Worm (Caenorhabditis elegans): Measurements from ENCODE around the gene ZC239.3.
"Not testable (repeated sequence)": the region's sequence is repeated elsewhere in the genome, so short reads cannot be mapped to it uniquely, and the experiment has no call there.

The ZC239.3 gene

DNA sequence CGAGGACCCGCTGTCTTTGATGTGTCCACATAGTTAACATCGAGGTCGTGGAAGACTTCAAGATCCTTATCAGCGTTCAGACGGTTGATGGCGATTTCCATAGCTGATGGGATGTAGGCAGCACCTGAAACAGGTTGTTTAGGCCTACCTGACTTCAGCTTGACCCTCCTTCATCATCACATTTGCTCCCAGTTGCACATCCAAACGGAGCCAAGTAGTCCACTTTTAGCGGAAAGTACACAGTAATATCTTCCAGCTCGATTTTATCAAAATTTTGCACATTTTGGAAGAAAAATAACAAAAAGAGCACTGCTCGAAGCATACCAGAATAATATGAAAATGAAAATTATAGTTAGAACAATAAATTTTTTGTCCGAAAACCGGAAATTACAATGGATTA, 18.9 kb upstream of the ZC239.3 start, which contains the start of gene gcy-15:
Gene gcy-15 (minus strand): TSS at position 101 of the 400 bp plus-strand sequence.
- TF ChIP-seq aly-1 (tag; optimal IDR thresholded peaks at IDR 0.05) = no peak
- no peak for TF ChIP-seq ama-1 (optimal IDR thresholded peaks at IDR 0.05)
- TF ChIP-seq tbx-11 (GFP tag; IDR thresholded peaks at IDR 0.05) = no peak
- no peak for TF ChIP-seq scrt-1 (GFP tag; IDR thresholded peaks at IDR 0.05)
- TF ChIP-seq sea-1 (GFP tag; conservative IDR thresholded peaks at IDR 0.05) = no peak
- TF ChIP-seq flt-1 (GFP tag; IDR thresholded peaks at IDR 0.05) = no peak
- TF ChIP-seq ets-7 (tag; optimal IDR thresholded peaks at IDR 0.05) = no peak
- TF ChIP-seq hmbx-1 (tag; optimal IDR thresholded peaks at IDR 0.05) = no peak
- no peak for TF ChIP-seq F13C5.2 (tag; optimal IDR thresholded peaks at IDR 0.05)
- no peak for TF ChIP-seq hnd-1 (tag; optimal IDR thresholded peaks at IDR 0.05)
- TF ChIP-seq hmg-4 (GFP tag; optimal IDR thresholded peaks at IDR 0.05) = no peak
- no peak for TF ChIP-seq tbx-37 (GFP tag; conservative IDR thresholded peaks at IDR 0.05)

DNA sequence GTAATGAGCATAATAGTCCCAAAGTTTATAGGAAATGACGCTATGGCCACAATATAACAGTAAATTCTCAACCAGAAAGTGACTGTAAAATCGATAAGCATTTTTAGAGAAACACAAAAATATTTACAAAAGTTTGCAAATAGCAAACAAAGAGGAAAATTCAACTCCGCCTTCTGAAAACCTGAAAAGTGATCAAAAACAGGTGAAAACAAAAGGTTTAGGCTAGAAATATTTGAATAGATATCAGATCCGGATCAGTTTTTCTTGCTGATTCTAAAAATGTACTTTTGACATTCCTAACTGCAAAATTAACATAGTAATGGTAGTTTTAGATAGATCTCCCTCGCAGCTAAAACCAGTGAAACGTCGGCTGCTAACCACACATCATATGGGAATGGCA, 16.9 kb upstream of the ZC239.3 start, which contains the start of gene sri-51:
Gene sri-51 (minus strand): TSS at position 101 of the 400 bp plus-strand sequence.
- no peak for TF ChIP-seq F13C5.2 (tag; optimal IDR thresholded peaks at IDR 0.05)
- TF ChIP-seq scrt-1 (GFP tag; IDR thresholded peaks at IDR 0.05) = no peak
- TF ChIP-seq hmbx-1 (tag; optimal IDR thresholded peaks at IDR 0.05) = no peak
- no peak for TF ChIP-seq pes-1 (GFP tag; IDR thresholded peaks at IDR 0.05)
- TF ChIP-seq sea-1 (GFP tag; conservative IDR thresholded peaks at IDR 0.05) = no peak
- TF ChIP-seq ceh-36 (tag; optimal IDR thresholded peaks at IDR 0.05) = no peak
- TF ChIP-seq flt-1 (GFP tag; IDR thresholded peaks at IDR 0.05) = no peak
- TF ChIP-seq B0310.2 (tag; optimal IDR thresholded peaks at IDR 0.05) = no peak
- TF ChIP-seq hmg-4 (GFP tag; optimal IDR thresholded peaks at IDR 0.05) = no peak
- no peak for TF ChIP-seq aly-1 (tag; optimal IDR thresholded peaks at IDR 0.05)
- TF ChIP-seq hnd-1 (tag; optimal IDR thresholded peaks at IDR 0.05) = no peak
- no peak for TF ChIP-seq ets-7 (tag; optimal IDR thresholded peaks at IDR 0.05)
- TF ChIP-seq tra-4 (tag; optimal IDR thresholded peaks at IDR 0.05) = no peak
- TF ChIP-seq ceh-13 (GFP tag; optimal IDR thresholded peaks at IDR 0.05) = no peak
- TF ChIP-seq tbx-11 (GFP tag; IDR thresholded peaks at IDR 0.05) = no peak

DNA sequence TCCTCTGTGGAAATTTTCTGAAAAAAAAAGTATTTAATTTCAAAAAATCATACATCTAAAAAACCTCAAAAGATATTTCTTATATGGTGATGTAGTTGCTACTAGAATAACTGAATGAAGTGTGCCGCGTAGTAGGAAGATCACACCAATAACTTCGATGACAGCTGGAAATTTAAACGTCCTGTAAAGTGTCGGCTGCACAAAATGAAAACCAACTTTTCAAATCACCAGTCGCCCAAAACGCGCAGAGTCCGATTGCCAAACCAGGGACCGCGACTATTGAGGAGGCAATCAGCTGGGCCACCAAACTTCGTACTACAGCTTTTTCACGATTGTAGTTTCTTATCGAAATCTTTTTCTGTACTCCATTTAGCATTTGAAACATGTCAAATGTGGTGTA, 14.6 kb upstream of the ZC239.3 start, which contains the start of gene sri-48:
Gene sri-48 (minus strand): TSS at position 101 of the 400 bp plus-strand sequence.
- TF ChIP-seq scrt-1 (GFP tag; IDR thresholded peaks at IDR 0.05); ama-1 (optimal IDR thresholded peaks at IDR 0.05); hnd-1 (tag; optimal IDR thresholded peaks at IDR 0.05): not testable (repeated sequence)

DNA sequence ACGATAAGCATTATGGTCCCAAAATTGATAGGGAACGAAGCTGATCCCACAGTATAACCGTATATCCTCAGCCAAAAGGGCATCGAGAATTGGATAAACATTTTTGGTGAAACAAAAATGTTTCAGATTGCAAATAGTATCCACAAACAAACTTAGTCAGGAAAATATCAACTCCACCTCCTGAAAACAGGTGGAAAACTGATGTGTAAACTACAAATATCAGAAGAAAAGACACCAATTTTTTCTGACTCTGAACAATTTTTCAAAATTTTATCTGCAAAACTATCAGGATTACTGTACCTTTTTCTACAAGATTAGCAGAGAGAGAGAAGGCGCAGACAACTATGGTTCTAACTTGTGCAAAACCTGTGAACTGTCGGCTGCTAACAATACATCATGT, 13.3 kb upstream of the ZC239.3 start, which contains the start of gene sri-53:
Gene sri-53 (minus strand): TSS at position 101 of the 400 bp plus-strand sequence.
- TF ChIP-seq ceh-13 (GFP tag; optimal IDR thresholded peaks at IDR 0.05) (no peak), B0310.2 (tag; optimal IDR thresholded peaks at IDR 0.05) (no peak), hnd-1 (tag; optimal IDR thresholded peaks at IDR 0.05) (no peak), pes-1 (GFP tag; IDR thresholded peaks at IDR 0.05) (no peak), hmbx-1 (tag; optimal IDR thresholded peaks at IDR 0.05) (no peak), scrt-1 (GFP tag; IDR thresholded peaks at IDR 0.05) (no peak), ets-7 (tag; optimal IDR thresholded peaks at IDR 0.05) (no peak), flt-1 (GFP tag; IDR thresholded peaks at IDR 0.05) (no peak), ceh-36 (tag; optimal IDR thresholded peaks at IDR 0.05) (no peak), hmg-4 (GFP tag; optimal IDR thresholded peaks at IDR 0.05) (no peak), F13C5.2 (tag; optimal IDR thresholded peaks at IDR 0.05) (no peak), sea-1 (GFP tag; conservative IDR thresholded peaks at IDR 0.05) (no peak), aly-1 (tag; optimal IDR thresholded peaks at IDR 0.05) (no peak), tbx-37 (GFP tag; conservative IDR thresholded peaks at IDR 0.05) (no peak), tbx-11 (GFP tag; IDR thresholded peaks at IDR 0.05) (no peak), tra-4 (tag; optimal IDR thresholded peaks at IDR 0.05) (no peak), ama-1 (optimal IDR thresholded peaks at IDR 0.05) (no peak)

DNA sequence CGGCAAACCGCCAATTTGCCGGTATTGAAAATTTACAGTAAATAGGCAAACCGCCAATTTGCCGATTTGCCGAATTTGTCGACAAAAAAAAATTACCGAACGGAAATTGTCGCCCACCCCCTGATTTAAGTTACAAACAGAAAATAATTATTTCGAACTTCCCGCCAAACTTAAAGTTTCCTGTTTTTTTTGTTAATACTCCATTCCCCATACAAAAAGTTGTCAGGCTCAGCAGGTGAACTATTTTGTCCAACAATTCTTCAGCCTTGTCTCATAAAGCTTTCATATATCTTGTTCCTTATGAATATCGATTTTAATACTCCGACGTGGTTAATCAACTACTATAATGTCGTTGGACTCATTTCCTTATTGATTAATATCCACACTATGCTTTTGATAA, 12.4 kb upstream of the ZC239.3 start, which contains the start of gene sri-50:
Gene sri-50 (plus strand): TSS at position 301 of the 400 bp plus-strand sequence.
- TF ChIP-seq ama-1 (optimal IDR thresholded peaks at IDR 0.05) = no peak
- no peak for TF ChIP-seq flt-1 (GFP tag; IDR thresholded peaks at IDR 0.05)
- no peak for TF ChIP-seq sea-1 (GFP tag; conservative IDR thresholded peaks at IDR 0.05)
- no peak for TF ChIP-seq ceh-13 (GFP tag; optimal IDR thresholded peaks at IDR 0.05)
- TF ChIP-seq hmbx-1 (tag; optimal IDR thresholded peaks at IDR 0.05) = no peak
- TF ChIP-seq tra-4 (tag; optimal IDR thresholded peaks at IDR 0.05) = no peak
- no peak for TF ChIP-seq tbx-37 (GFP tag; conservative IDR thresholded peaks at IDR 0.05)
- TF ChIP-seq ets-7 (tag; optimal IDR thresholded peaks at IDR 0.05) = no peak
- TF ChIP-seq pes-1 (GFP tag; IDR thresholded peaks at IDR 0.05) = no peak
- no peak for TF ChIP-seq aly-1 (tag; optimal IDR thresholded peaks at IDR 0.05)

DNA sequence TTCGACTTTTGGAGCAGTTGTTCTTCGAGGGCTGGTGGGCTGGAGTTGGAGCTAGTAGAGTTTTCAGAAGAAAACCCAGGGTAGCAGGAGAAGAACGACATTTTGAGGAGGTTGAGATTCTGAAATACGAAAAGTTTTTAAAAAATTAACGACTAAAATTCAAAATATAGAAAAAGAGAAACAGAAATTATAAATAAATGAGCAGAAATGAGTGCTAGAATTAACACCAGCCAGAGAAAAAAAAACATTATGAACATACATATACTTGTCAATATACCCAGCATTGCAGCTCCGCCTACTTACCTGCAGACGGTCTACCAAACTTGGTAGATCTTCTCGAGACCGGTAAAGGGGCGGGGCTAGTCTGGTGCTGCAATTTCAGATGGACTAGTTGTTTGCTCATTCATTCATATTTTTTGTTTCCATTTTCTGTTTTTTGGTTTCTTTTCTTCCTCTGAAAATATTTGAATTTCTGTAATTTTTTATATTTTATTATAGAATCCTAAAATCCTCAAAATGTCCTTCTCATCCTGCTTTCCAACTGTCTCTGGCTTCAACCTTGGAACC, 9.4 kb upstream of the ZC239.3 start, which contains the start of the genes ZC239.20 and ZC239.21:
Gene ZC239.20 (minus strand): TSS at position 101 of the 567 bp plus-strand sequence.
Gene ZC239.21 (plus strand): TSS at position 517 of the 567 bp plus-strand sequence.
- no peak for TF ChIP-seq scrt-1 (GFP tag; IDR thresholded peaks at IDR 0.05)
- TF ChIP-seq ceh-13 (GFP tag; optimal IDR thresholded peaks at IDR 0.05) = no peak
- no peak for TF ChIP-seq hmbx-1 (tag; optimal IDR thresholded peaks at IDR 0.05)
- TF ChIP-seq ama-1 (optimal IDR thresholded peaks at IDR 0.05) = no peak
- no peak for TF ChIP-seq tbx-37 (GFP tag; conservative IDR thresholded peaks at IDR 0.05)
- no peak for TF ChIP-seq ceh-36 (tag; optimal IDR thresholded peaks at IDR 0.05)
- TF ChIP-seq B0310.2 (tag; optimal IDR thresholded peaks at IDR 0.05) = no peak

DNA sequence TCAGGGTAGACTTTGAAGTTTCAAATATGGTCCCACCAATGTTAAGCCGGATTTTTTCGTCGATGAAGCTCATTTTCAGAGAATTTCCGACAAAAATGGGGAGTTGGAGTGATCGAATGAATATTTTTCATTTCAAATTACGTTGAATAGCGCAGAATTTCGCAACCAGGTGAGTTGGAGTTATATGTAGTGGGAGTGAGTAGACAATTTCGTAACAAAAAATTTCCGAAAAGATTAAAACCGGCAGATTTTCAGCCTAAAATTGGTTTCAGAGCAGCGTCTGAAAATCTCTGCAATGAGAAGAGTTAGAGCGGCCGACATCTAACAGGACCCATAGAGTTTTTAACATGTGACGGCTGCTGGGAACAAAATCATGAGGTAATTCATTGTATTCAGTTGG, 7.2 kb upstream of the ZC239.3 start, which contains the start of gene sdz-35:
Gene sdz-35 (minus strand): TSS at position 101 of the 400 bp plus-strand sequence.
- no peak for TF ChIP-seq sea-1 (GFP tag; conservative IDR thresholded peaks at IDR 0.05)
- TF ChIP-seq hnd-1 (tag; optimal IDR thresholded peaks at IDR 0.05) = no peak
- no peak for TF ChIP-seq scrt-1 (GFP tag; IDR thresholded peaks at IDR 0.05)
- no peak for TF ChIP-seq aly-1 (tag; optimal IDR thresholded peaks at IDR 0.05)
- TF ChIP-seq flt-1 (GFP tag; IDR thresholded peaks at IDR 0.05) = no peak
- no peak for TF ChIP-seq B0310.2 (tag; optimal IDR thresholded peaks at IDR 0.05)
- TF ChIP-seq hmg-4 (GFP tag; optimal IDR thresholded peaks at IDR 0.05) = no peak
- no peak for TF ChIP-seq ceh-36 (tag; optimal IDR thresholded peaks at IDR 0.05)
- no peak for TF ChIP-seq F13C5.2 (tag; optimal IDR thresholded peaks at IDR 0.05)
- TF ChIP-seq ceh-13 (GFP tag; optimal IDR thresholded peaks at IDR 0.05) = no peak
